Fruit fly (Drosophila melanogaster) whole organism, wandering third instar larva: Measurements from ENCODE around the gene CG13896.

Source experiments
- CG32264 ChIP-seq: fragments of 200-800 bp; sonication (Bioruptor generic); optimal IDR thresholded peaks from 2 replicates; lab custom pipeline; 2016; ENCODE audit warnings: missing biosample characterization, missing genetic modification characterization
- CrebA ChIP-seq: fragments of 200-800 bp; sonication (Bioruptor generic); optimal IDR thresholded peaks from 2 replicates; lab custom pipeline; 2016; ENCODE audit warnings: missing biosample characterization, mild to moderate bottlenecking, missing genetic modification characterization, borderline replicate concordance
- Dfd ChIP-seq: fragments of >200 bp; optimal IDR thresholded peaks from 2 replicates; lab custom pipeline; 2017; ENCODE audit warnings: missing biosample characterization, missing genetic modification characterization
- Dif ChIP-seq: fragments of 200-275, 200-300 bp; sonication (Bioruptor generic); optimal IDR thresholded peaks from 2 replicates; lab custom pipeline; 2018; ENCODE audit warnings: missing biosample characterization, missing genetic modification characterization; ENCODE audit not compliant: partially characterized antibody
- GATAd ChIP-seq: sonication (Bioruptor generic); optimal IDR thresholded peaks from 2 replicates; lab custom pipeline; 2016; ENCODE audit warnings: missing biosample characterization, missing genetic modification characterization
- HLH106 ChIP-seq: fragments of 200-800 bp; optimal IDR thresholded peaks from 3 replicates; lab custom pipeline; 2019; ENCODE audit warnings: missing biosample characterization, mild to moderate bottlenecking, missing genetic modification characterization, moderate library complexity
- Hr83 ChIP-seq: fragments of 200-300 bp; sonication (Bioruptor generic); optimal IDR thresholded peaks from 2 replicates; lab custom pipeline; 2016; ENCODE audit warnings: missing biosample characterization, mild to moderate bottlenecking, missing genetic modification characterization, moderate library complexity; ENCODE audit not compliant: poor library complexity, severe bottlenecking
- Mio ChIP-seq: sonication (Bioruptor generic); optimal IDR thresholded peaks from 2 replicates; lab custom pipeline; 2016; ENCODE audit warnings: missing biosample characterization, missing genetic modification characterization
- Myc ChIP-seq: fragments of >200 bp; optimal IDR thresholded peaks from 2 replicates; lab custom pipeline; 2017
- N ChIP-seq: fragments of >200 bp; optimal IDR thresholded peaks from 2 replicates; lab custom pipeline; 2018; ENCODE audit warnings: missing biosample characterization, missing external identifiers, missing genetic modification characterization
- OdsH ChIP-seq: fragments of 200-800 bp; sonication (Bioruptor generic); optimal IDR thresholded peaks from 2 replicates; lab custom pipeline; 2016; ENCODE audit warnings: missing biosample characterization, mild to moderate bottlenecking, missing genetic modification characterization
- Rel ChIP-seq, 2 experiments: fragments of 200-800 bp; sonication (Bioruptor generic) in 1 of 2; optimal IDR thresholded peaks; 2 replicates in 1 of 2; 3 replicates in 1 of 2; lab custom pipeline; 2016 to 2019; ENCODE audit warnings: mild to moderate bottlenecking in 2 of 2, missing biosample characterization in 2 of 2, missing genetic modification characterization in 2 of 2, moderate library complexity in 1 of 2
- Sp1 ChIP-seq: fragments of 200-800 bp; sonication (Bioruptor generic); optimal IDR thresholded peaks from 3 replicates; lab custom pipeline; 2019; ENCODE audit warnings: missing biosample characterization, mild to moderate bottlenecking, missing genetic modification characterization, moderate library complexity
- Vsx2 ChIP-seq: fragments of 200-300, 225-300 bp; sonication (Bioruptor generic); optimal IDR thresholded peaks from 2 replicates; lab custom pipeline; 2018; ENCODE audit warnings: missing biosample characterization, missing genetic modification characterization; ENCODE audit not compliant: partially characterized antibody
- br ChIP-seq: fragments of 200-800 bp; sonication (Bioruptor generic); optimal IDR thresholded peaks from 2 replicates; lab custom pipeline; 2016; ENCODE audit warnings: missing biosample characterization, missing genetic modification characterization
- brk ChIP-seq: fragments of 200-800 bp; sonication (Bioruptor generic); optimal IDR thresholded peaks from 2 replicates; lab custom pipeline; 2016; ENCODE audit warnings: missing biosample characterization, mild to moderate bottlenecking, missing genetic modification characterization
- dl ChIP-seq, 2 experiments: fragments of 175-275, 200-275 bp in 1 of 2; fragments of 200-275 bp in 1 of 2; sonication (Bioruptor generic); optimal IDR thresholded peaks; lab custom pipeline; 2018; ENCODE audit warnings: mild to moderate bottlenecking in 2 of 2, missing biosample characterization in 2 of 2, missing genetic modification characterization in 2 of 2, moderate library complexity in 2 of 2; ENCODE audit not compliant: partially characterized antibody in 2 of 2, insufficient read depth in 1 of 2
- dsf ChIP-seq: sonication (Bioruptor generic); optimal IDR thresholded peaks from 2 replicates; lab custom pipeline; 2016; ENCODE audit warnings: missing biosample characterization, missing genetic modification characterization, borderline replicate concordance
- foxo ChIP-seq, 2 experiments: fragments of 200-800 bp; sonication (Bioruptor generic); optimal IDR thresholded peaks; 2 replicates in 1 of 2; 3 replicates in 1 of 2; lab custom pipeline; 2016 to 2017; ENCODE audit warnings: missing biosample characterization in 2 of 2, missing genetic modification characterization in 2 of 2
- fru ChIP-seq: fragments of 200-800 bp; sonication (Bioruptor generic); optimal IDR thresholded peaks from 3 replicates; lab custom pipeline; 2016; ENCODE audit warnings: missing biosample characterization, mild to moderate bottlenecking, missing genetic modification characterization
- jim ChIP-seq: fragments of 175-275, 200-325 bp; sonication (Bioruptor generic); optimal IDR thresholded peaks from 2 replicates; lab custom pipeline; 2016; ENCODE audit warnings: missing biosample characterization, mild to moderate bottlenecking, missing genetic modification characterization
- lola ChIP-seq: fragments of >200 bp; optimal IDR thresholded peaks from 2 replicates; lab custom pipeline; 2017; ENCODE audit warnings: missing biosample characterization, missing genetic modification characterization
- psq ChIP-seq: fragments of 200-800 bp; sonication (Bioruptor generic); optimal IDR thresholded peaks from 3 replicates; lab custom pipeline; 2017; ENCODE audit warnings: missing biosample characterization, mild to moderate bottlenecking, missing genetic modification characterization, moderate library complexity
- sv ChIP-seq: fragments of 200-800 bp; sonication (Bioruptor generic); optimal IDR thresholded peaks from 3 replicates; lab custom pipeline; 2016; ENCODE audit warnings: missing biosample characterization, missing genetic modification characterization
- tai ChIP-seq: sonication (Bioruptor generic); optimal IDR thresholded peaks from 2 replicates; lab custom pipeline; 2016; ENCODE audit warnings: missing biosample characterization, missing genetic modification characterization

CG13896 gene

DNA sequence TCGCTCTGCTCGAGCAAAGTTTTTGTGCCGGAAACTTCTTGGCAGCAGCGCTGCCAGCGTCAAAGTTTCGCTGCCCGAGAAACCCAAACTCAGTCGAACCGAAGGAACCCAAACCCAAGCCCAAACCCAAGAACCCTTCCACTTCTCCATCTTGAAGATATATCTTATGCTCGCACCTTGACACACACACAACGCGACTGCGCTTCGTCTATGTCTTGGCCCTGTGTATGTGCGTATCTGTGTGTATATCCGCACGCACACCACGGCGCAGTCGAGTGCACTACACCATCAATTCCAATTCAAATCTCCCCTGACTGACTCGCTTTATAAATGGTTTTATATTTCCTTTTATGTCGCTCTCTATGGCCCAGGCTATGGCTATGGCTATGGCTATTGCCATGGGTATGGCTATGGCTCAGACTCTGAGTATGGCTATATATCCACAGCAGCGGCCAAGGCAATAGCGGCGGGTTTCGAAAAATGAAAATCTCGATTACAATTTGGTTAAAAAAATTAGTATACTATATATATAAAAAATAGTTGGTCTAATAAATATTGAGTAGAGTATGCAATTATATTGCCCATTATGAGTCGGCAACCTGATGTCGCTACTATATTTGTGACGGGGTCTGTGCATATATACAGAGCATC lies 15.1 kb downstream of the CG13896 start (continued):
- TF ChIP-seq HLH106: peak; percentile 90
- TF ChIP-seq fru (GFP tag; lab: Kevin White, UChicago): peak; percentile 79
- peak; percentile 9 for TF ChIP-seq dsf (GFP tag; lab: Kevin White, UChicago)
- TF ChIP-seq Vsx2 (GFP tag; lab: Kevin White, UChicago): no peak
- TF ChIP-seq jim (GFP tag; lab: Kevin White, UChicago): no peak

DNA sequence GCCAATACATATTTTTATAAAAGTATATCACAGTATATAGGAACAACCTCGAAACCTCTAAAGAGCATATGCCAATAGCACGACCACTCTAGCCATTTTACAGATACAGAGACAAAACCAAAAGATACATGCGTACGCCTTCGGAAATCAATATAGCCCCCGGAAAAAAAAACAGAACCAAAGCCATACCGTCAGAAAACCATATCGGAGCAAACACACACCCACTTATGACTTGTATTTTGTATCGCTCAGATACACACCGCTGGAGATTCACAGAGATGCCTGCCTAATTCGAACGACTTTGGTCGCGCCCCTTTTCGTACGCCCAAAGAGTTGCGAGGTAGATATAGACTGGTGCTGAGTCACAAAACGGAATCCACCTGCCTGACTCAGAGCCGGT lies 16.1 kb downstream of the CG13896 start:
- TF ChIP-seq Hr83 (GFP tag; lab: Kevin White, UChicago) (no peak), foxo (GFP tag; optimal IDR thresholded peaks at IDR 0.05; lab: Kevin White, UChicago) (no peak), psq (GFP tag; lab: Kevin White, UChicago) (no peak), sv (GFP tag; lab: Kevin White, UChicago) (no peak), N (GFP tag; lab: Kevin White, UChicago) (no peak), Sp1 (GFP tag; lab: Kevin White, UChicago) (no peak), br (GFP tag; lab: Kevin White, UChicago) (no peak), Myc (no peak), GATAd (GFP tag; lab: Kevin White, UChicago) (no peak)

DNA sequence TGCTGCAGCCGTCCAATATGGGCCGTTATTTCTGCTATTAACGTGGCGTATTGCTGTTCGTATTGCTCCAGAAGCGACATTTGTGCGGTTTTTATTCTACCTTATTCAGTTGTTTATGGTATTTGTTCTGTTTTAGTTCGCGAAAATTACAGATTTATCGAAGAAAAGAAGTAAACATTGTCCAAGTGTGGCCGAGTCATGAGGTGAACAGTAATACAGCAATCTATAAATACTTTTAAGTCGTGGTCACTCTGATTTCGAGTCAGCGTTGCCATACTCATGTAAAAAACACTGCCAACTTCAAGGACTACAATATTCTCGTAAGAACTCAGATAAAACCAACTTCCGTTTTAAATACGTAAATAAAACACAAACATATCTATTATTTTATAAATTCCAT lies 19.0 kb downstream of the CG13896 start, which contains the start of gene Vti1a:
Gene Vti1a, minus strand, starts transcription at position 221 of the 400 bp plus-strand sequence.
- no peak for TF ChIP-seq Rel (GFP tag; optimal IDR thresholded peaks at IDR 0.05; lab: Kevin White, UChicago)
- TF ChIP-seq Rel (tag; optimal IDR thresholded peaks at IDR 0.05; lab: Kevin White, UChicago): peak; percentile 31
- TF ChIP-seq Hr83 (GFP tag; lab: Kevin White, UChicago): no peak
- no peak for TF ChIP-seq brk
- TF ChIP-seq, all 38 proteins: peak for 1

DNA sequence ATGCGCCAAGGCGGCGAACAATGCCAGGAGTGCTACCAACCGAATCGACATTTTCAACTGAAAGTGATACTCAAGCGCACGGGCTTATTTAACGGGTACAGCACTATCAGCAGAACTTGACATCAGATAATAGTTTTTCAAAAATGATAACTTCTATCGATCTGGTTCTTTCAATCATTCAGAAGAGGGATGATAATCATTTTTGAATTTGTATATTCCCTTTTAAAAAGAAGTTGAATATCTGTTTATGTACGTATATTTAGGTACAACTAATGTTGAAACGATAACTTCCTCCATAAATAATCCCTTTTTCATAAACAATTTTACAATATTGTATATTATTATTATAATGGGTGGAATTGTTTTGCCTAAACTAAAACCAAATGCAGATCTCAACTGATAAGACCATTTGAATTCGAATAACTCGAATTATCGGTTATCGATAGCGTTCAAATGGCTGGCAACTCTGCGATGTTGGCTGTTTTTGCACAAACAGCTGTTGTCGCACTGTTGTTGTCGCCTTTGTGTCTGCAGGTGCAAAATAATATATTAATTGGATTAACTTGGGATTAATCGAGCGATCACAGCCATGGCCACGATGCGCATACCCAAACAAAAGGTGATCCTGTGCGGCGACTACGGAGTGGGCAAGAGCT lies 21.5 kb downstream of the CG13896 start, which contains the start of the genes CG32483 and RabX6:
Gene CG32483, minus strand, starts transcription at position 51 of the 656 bp plus-strand sequence.
Gene RabX6, plus strand, starts transcription at position 487 of the 656 bp plus-strand sequence.
- TF ChIP-seq fru (GFP tag; lab: Kevin White, UChicago): no peak
- no peak for TF ChIP-seq Mio (GFP tag; lab: Kevin White, UChicago)
- no peak for TF ChIP-seq CG32264 (GFP tag; lab: Kevin White, UChicago)
- TF ChIP-seq Myc: no peak

DNA sequence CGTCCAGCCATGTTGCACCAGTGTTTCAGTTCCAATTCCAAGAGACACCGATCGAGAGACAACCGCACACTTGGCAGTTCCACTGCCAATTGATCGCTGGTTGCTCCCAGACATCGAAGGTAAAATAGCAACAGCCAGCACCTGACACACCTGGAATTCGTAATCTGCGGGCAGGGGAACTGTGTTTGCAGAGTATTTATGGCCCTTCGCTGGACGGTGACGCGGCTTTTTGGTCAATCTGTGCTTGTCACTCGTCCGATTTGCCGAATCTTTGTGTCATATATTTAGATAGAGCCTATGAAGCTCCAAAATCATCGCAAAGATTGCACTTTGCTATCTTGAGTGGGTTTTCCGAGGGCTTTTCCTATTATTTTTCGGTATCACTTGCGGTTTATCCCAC lies 23.8 kb downstream of the CG13896 start, which contains the start of gene hiro:
Gene hiro, minus strand, starts transcription at position 101 of the 400 bp plus-strand sequence.
- TF ChIP-seq lola (GFP tag; lab: Kevin White, UChicago) (no peak), OdsH (GFP tag; lab: Kevin White, UChicago) (no peak), N (GFP tag; lab: Kevin White, UChicago) (no peak), Myc (no peak), CrebA (GFP tag; lab: Kevin White, UChicago) (no peak)

DNA sequence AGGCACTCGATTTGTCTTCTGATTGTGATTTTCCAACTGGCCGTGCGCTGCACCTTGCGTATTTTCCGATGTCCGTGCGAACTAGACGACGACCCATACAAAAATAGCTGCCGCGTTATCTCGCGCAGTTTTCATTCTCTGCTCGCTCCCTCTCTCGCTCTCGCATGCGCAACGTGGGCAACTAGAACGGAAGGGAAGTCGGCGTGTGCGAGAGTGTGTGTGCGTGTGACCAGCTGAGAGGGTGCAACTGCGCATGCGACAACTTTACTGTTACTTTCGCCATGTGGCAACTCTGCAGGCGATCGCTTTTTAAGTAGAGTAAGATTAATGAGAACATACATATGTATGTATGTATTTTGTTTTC lies 26.2 kb downstream of the CG13896 start, which contains the start of gene ebd1:
Gene ebd1, minus strand, starts transcription at position 109 of the 364 bp plus-strand sequence.
- TF ChIP-seq tai (GFP tag; lab: Kevin White, UChicago): no peak
- TF ChIP-seq foxo (GFP tag; optimal IDR thresholded peaks at IDR 0.05; lab: Kevin White, UChicago): no peak
- no peak for TF ChIP-seq Dfd (GFP tag; lab: Kevin White, UChicago)
- peak; percentile 90 for TF ChIP-seq Dif (GFP tag; lab: Kevin White, UChicago)
- peak; percentile 63 for TF ChIP-seq Vsx2 (GFP tag; lab: Kevin White, UChicago)
- TF ChIP-seq OdsH (GFP tag; lab: Kevin White, UChicago): no peak
- TF ChIP-seq dl (GFP tag; optimal IDR thresholded peaks at IDR 0.05; lab: Kevin White, UChicago; ENCODE audit: insufficient read depth in 1 of 2, partially characterized antibody in 2 of 2): peak in 1 of 2 experiments; percentile 32
- no peak for TF ChIP-seq CG32264 (GFP tag; lab: Kevin White, UChicago)
- no peak for TF ChIP-seq Sp1 (GFP tag; lab: Kevin White, UChicago)
